Worm (Caenorhabditis elegans) whole organism, L1 larva: Measurements from ENCODE around the gene wht-3.

Experiments used
- C04F5.9 ChIP-seq: sonication (generic microtip); optimal IDR thresholded peaks from 2 replicates; lab custom pipeline; 2016; ENCODE audit warnings: missing genetic modification characterization, missing compliant biosample characterization
- C34B4.2 ChIP-seq: sonication (generic microtip); optimal IDR thresholded peaks from 2 replicates; lab custom pipeline; 2017; ENCODE audit warnings: mild to moderate bottlenecking, missing genetic modification characterization, missing compliant biosample characterization
- F16B12.6 ChIP-seq: fragments of 150-350 bp; optimal IDR thresholded peaks from 2 replicates; lab custom pipeline; 2014; ENCODE audit warnings: missing biosample characterization, missing genetic modification characterization
- alr-1 ChIP-seq: fragments of 200-800 bp; sonication (Bioruptor generic); optimal IDR thresholded peaks from 2 replicates; lab custom pipeline; 2018; ENCODE audit warnings: borderline replicate concordance, mild to moderate bottlenecking, missing genetic modification characterization, missing compliant biosample characterization
- aly-2 ChIP-seq: fragments of 150-350 bp; optimal IDR thresholded peaks from 2 replicates; lab custom pipeline; 2014; ENCODE audit warnings: missing biosample characterization, missing genetic modification characterization
- ama-1 ChIP-seq: fragments of 150-350 bp; optimal IDR thresholded peaks from 2 replicates; lab custom pipeline; 2014
- blmp-1 ChIP-seq: fragments of 150-350 bp; optimal IDR thresholded peaks from 2 replicates; lab custom pipeline; 2014; ENCODE audit warnings: missing biosample characterization, missing genetic modification characterization
- ceh-63 ChIP-seq: fragments of 200-800 bp; sonication (Bioruptor generic); optimal IDR thresholded peaks from 2 replicates; lab custom pipeline; 2018; ENCODE audit warnings: mild to moderate bottlenecking, missing genetic modification characterization, missing compliant biosample characterization
- ceh-8 ChIP-seq: fragments of 200-800 bp; sonication (Bioruptor generic); optimal IDR thresholded peaks from 2 replicates; lab custom pipeline; 2018; ENCODE audit warnings: mild to moderate bottlenecking, missing genetic modification characterization, moderate library complexity, missing compliant biosample characterization
- ceh-88 ChIP-seq: fragments of 200-800 bp; sonication (Bioruptor generic); IDR thresholded peaks from 2 replicates; pipeline ENCODE4 v1.3.6; 2022; ENCODE audit warnings: missing genetic modification characterization, missing compliant biosample characterization
- ces-1 ChIP-seq: fragments of 150-350 bp; optimal IDR thresholded peaks from 2 replicates; lab custom pipeline; 2014; ENCODE audit warnings: missing biosample characterization, missing genetic modification reagents, missing genetic modification characterization
- efl-1 ChIP-seq, 4 experiments: fragments of 150-350 bp; optimal IDR thresholded peaks in 3 of 4; peaks in 1 of 4; 1 replicate in 1 of 4; 2 replicates in 3 of 4; lab custom pipeline; 2014; ENCODE audit warnings: missing biosample characterization in 2 of 4, missing genetic modification characterization in 2 of 4, missing genetic modification reagents in 2 of 4
- elt-3 ChIP-seq, 6 experiments: fragments of 150-350 bp in 1 of 6; sonication (generic microtip); optimal IDR thresholded peaks; 2 replicates each; lab custom pipeline; 2017 to 2018; ENCODE audit warnings: missing biosample characterization in 6 of 6, missing genetic modification characterization in 6 of 6, inconsistent platforms in 1 of 6
- fkh-4 ChIP-seq: sonication (generic microtip); optimal IDR thresholded peaks from 2 replicates; lab custom pipeline; 2016; ENCODE audit warnings: missing compliant biosample characterization, missing genetic modification characterization, borderline replicate concordance
- fkh-8 ChIP-seq: sonication (generic microtip); optimal IDR thresholded peaks from 2 replicates; lab custom pipeline; 2016; ENCODE audit warnings: mild to moderate bottlenecking, missing genetic modification characterization, missing compliant biosample characterization
- fos-1 ChIP-seq: fragments of 150-350 bp; optimal IDR thresholded peaks from 2 replicates; lab custom pipeline; 2014; ENCODE audit warnings: missing biosample characterization, missing genetic modification characterization
- hpl-2 ChIP-seq: fragments of 150-350 bp; optimal IDR thresholded peaks from 2 replicates; lab custom pipeline; 2014; ENCODE audit warnings: missing biosample characterization, missing genetic modification reagents, missing genetic modification characterization
- isw-1 ChIP-seq: fragments of 200-800 bp; sonication (Bioruptor generic); IDR thresholded peaks from 2 replicates; pipeline ENCODE4 v1.3.6; 2022; ENCODE audit warnings: missing genetic modification characterization, missing compliant biosample characterization
- lin-14 ChIP-seq: fragments of 200-800 bp; sonication (Bioruptor generic); optimal IDR thresholded peaks from 2 replicates; lab custom pipeline; 2018; ENCODE audit warnings: mild to moderate bottlenecking, missing genetic modification characterization, moderate library complexity, missing compliant biosample characterization
- lin-35 ChIP-seq, 2 experiments: fragments of 150-350 bp; optimal IDR thresholded peaks; 2 replicates each; lab custom pipeline; 2014; ENCODE audit warnings: missing biosample characterization in 2 of 2, missing genetic modification characterization in 2 of 2, missing genetic modification reagents in 2 of 2
- mab-9 ChIP-seq: fragments of 200-800 bp; sonication (Bioruptor generic); IDR thresholded peaks from 2 replicates; pipeline ENCODE4 v1.3.6; 2022; ENCODE audit warnings: missing genetic modification reagents, missing genetic modification characterization, missing compliant biosample characterization
- mdl-1 ChIP-seq, 2 experiments: fragments of 150-350 bp; optimal IDR thresholded peaks; 2 replicates each; lab custom pipeline; 2014 to 2017; ENCODE audit warnings: missing biosample characterization in 2 of 2, missing genetic modification characterization in 2 of 2, inconsistent platforms in 1 of 2
- nhr-19 ChIP-seq: fragments of 200-800 bp; sonication (Bioruptor generic); conservative IDR thresholded peaks from 2 replicates; pipeline ENCODE4 v1.3.6; 2022; ENCODE audit warnings: missing genetic modification characterization, missing compliant biosample characterization
- nhr-20 ChIP-seq: sonication (generic microtip); optimal IDR thresholded peaks from 2 replicates; lab custom pipeline; 2016; ENCODE audit warnings: mild to moderate bottlenecking, missing genetic modification characterization, missing compliant biosample characterization
- nhr-237 ChIP-seq: fragments of 150-350 bp; optimal IDR thresholded peaks from 2 replicates; lab custom pipeline; 2014; ENCODE audit warnings: missing biosample characterization, missing genetic modification characterization
- nhr-71 ChIP-seq: sonication (generic microtip); optimal IDR thresholded peaks from 2 replicates; lab custom pipeline; 2016; ENCODE audit warnings: mild to moderate bottlenecking, missing genetic modification characterization, moderate library complexity, missing compliant biosample characterization
- nhr-84 ChIP-seq: sonication (generic microtip); optimal IDR thresholded peaks from 2 replicates; lab custom pipeline; 2017; ENCODE audit warnings: missing biosample characterization, missing genetic modification characterization
- nhr-85 ChIP-seq: sonication (generic microtip); peaks from one replicate; lab custom pipeline; 2016; ENCODE audit warnings: missing genetic modification characterization, inconsistent platforms, missing compliant biosample characterization
- nhr-90 ChIP-seq: sonication (generic microtip); optimal IDR thresholded peaks from 2 replicates; lab custom pipeline; 2016; ENCODE audit warnings: mild to moderate bottlenecking, missing genetic modification characterization, missing compliant biosample characterization; ENCODE audit not compliant: poor library complexity
- pax-3 ChIP-seq: fragments of 200-800 bp; sonication (Bioruptor generic); optimal IDR thresholded peaks from 2 replicates; lab custom pipeline; 2018; ENCODE audit warnings: mild to moderate bottlenecking, missing genetic modification characterization, moderate library complexity, missing compliant biosample characterization
- pqm-1 ChIP-seq: sonication (generic microtip); optimal IDR thresholded peaks from 3 replicates; lab custom pipeline; 2017; ENCODE audit warnings: missing biosample characterization, missing genetic modification characterization
- rnt-1 ChIP-seq: sonication (generic microtip); optimal IDR thresholded peaks from 2 replicates; lab custom pipeline; 2016; ENCODE audit warnings: mild to moderate bottlenecking, missing genetic modification characterization, moderate library complexity, missing compliant biosample characterization
- skn-1 ChIP-seq: fragments of 150-350 bp; optimal IDR thresholded peaks from 2 replicates; lab custom pipeline; 2014; ENCODE audit warnings: missing biosample characterization, missing genetic modification characterization
- snu-23 ChIP-seq: sonication (generic microtip); optimal IDR thresholded peaks from 2 replicates; lab custom pipeline; 2016; ENCODE audit warnings: missing genetic modification characterization, missing compliant biosample characterization
- sox-4 ChIP-seq: sonication (generic microtip); optimal IDR thresholded peaks from 2 replicates; lab custom pipeline; 2016; ENCODE audit warnings: missing genetic modification characterization, missing compliant biosample characterization
- sptf-1 ChIP-seq: fragments of 150-350 bp; optimal IDR thresholded peaks from 2 replicates; lab custom pipeline; 2014; ENCODE audit warnings: missing biosample characterization, missing genetic modification characterization
- sup-37 ChIP-seq: fragments of 200-800 bp; sonication (Bioruptor generic); optimal IDR thresholded peaks from 2 replicates; lab custom pipeline; 2018; ENCODE audit warnings: mild to moderate bottlenecking, missing genetic modification characterization, missing compliant biosample characterization
- swsn-7 ChIP-seq: sonication (generic microtip); optimal IDR thresholded peaks from 2 replicates; lab custom pipeline; 2016; ENCODE audit warnings: missing genetic modification characterization, missing compliant biosample characterization
- tbx-2 ChIP-seq: sonication (generic microtip); optimal IDR thresholded peaks from 2 replicates; lab custom pipeline; 2016; ENCODE audit warnings: missing genetic modification characterization, missing compliant biosample characterization
- unc-130 ChIP-seq: fragments of 150-350 bp; optimal IDR thresholded peaks from 2 replicates; lab custom pipeline; 2017; ENCODE audit warnings: missing biosample characterization, missing genetic modification characterization, inconsistent platforms
- unc-30 ChIP-seq: sonication (generic microtip); optimal IDR thresholded peaks from 2 replicates; lab custom pipeline; 2017; ENCODE audit warnings: missing biosample characterization, missing genetic modification characterization
- unc-86 ChIP-seq: sonication (generic microtip); optimal IDR thresholded peaks from 2 replicates; lab custom pipeline; 2016; ENCODE audit warnings: missing genetic modification characterization, missing compliant biosample characterization
- xbp-1 ChIP-seq: sonication (generic microtip); optimal IDR thresholded peaks from 2 replicates; lab custom pipeline; 2016; ENCODE audit warnings: missing genetic modification characterization, missing compliant biosample characterization
- zag-1 ChIP-seq: fragments of 150-350 bp; optimal IDR thresholded peaks from 2 replicates; lab custom pipeline; 2014; ENCODE audit warnings: missing biosample characterization, missing genetic modification characterization
- zip-4 ChIP-seq: fragments of 200-800 bp; sonication (Bioruptor generic); optimal IDR thresholded peaks from 2 replicates; lab custom pipeline; 2018; ENCODE audit warnings: mild to moderate bottlenecking, missing genetic modification characterization, moderate library complexity, missing compliant biosample characterization
- ztf-4 ChIP-seq: fragments of 150-350 bp; optimal IDR thresholded peaks from 2 replicates; lab custom pipeline; 2014; ENCODE audit warnings: missing biosample characterization, missing genetic modification characterization

Gene wht-3

DNA sequence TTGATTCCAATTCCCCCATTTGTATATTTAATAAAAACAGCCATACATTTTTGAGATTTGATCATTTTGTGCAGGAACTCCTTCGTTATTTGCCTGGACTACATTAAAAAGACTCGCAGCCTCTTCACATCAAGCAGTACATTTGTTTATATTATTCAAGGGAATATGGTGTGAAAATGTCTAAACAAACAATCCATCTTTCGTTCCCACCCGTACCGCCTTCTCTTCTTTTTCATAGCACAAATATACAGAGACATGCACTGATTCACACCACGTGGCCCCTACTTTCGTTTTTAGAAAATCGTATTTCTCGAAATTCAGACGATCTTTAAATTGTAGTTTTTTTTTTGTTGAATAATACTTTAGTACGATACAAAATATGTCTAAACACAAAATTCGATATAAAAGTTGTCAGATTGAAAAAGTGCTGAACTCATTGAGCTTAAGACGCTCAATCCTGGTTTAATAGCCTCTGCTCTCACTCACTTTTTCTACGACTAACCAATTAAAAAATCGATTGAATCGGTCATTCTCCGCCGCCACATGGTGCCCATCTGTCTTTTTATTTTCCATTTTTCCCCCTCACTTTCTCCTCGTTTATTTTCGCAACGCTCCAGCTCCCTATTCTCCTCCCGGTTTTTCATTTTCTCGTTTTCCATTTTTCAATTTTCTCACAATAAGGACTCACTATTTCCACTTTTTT, 44.1 kb upstream of the wht-3 start (continued):
- no peak for TF ChIP-seq fkh-8
- no peak for TF ChIP-seq unc-30 (tag; lab: Kevin White, UChicago)
- peak; percentile 35 for TF ChIP-seq fos-1 (tag; lab: Kevin White, UChicago)
- TF ChIP-seq fkh-4 (tag; lab: Kevin White, UChicago), result peak; percentile 32
- no peak for TF ChIP-seq nhr-84 (tag; lab: Kevin White, UChicago)
- TF ChIP-seq mdl-1 (tag; optimal IDR thresholded peaks at IDR 0.05; lab: Kevin White, UChicago), result no peak
- peak; percentile 44 for TF ChIP-seq ceh-8 (GFP tag; lab: Kevin White, UChicago)
- peak; percentile 37 for TF ChIP-seq nhr-20
- TF ChIP-seq ceh-63 (GFP tag; lab: Kevin White, UChicago), result no peak
- peak in 1 of 2 experiments; percentile 34 for TF ChIP-seq lin-35 (GFP tag; optimal IDR thresholded peaks at IDR 0.05; lab: Kevin White, UChicago)
- peak; percentile 63 for TF ChIP-seq nhr-90 (tag; lab: Kevin White, UChicago)
- TF ChIP-seq pax-3, result peak; percentile 45
- TF ChIP-seq blmp-1 (tag; lab: Kevin White, UChicago), result peak; percentile 77
- TF ChIP-seq zip-4 (GFP tag; lab: Kevin White, UChicago), result peak; percentile 28
- TF ChIP-seq unc-130 (tag; lab: Kevin White, UChicago), result peak; percentile 13
- peak; percentile 49 for TF ChIP-seq snu-23
- peak; percentile 39 for TF ChIP-seq hpl-2 (GFP tag; lab: Kevin White, UChicago)

ce11 chrIII:4194349-4195110, 43.1 kb upstream of the wht-3 start:
- no peak for TF ChIP-seq blmp-1 (tag; lab: Kevin White, UChicago)
- no peak for TF ChIP-seq sup-37 (GFP tag; lab: Kevin White, UChicago)
- TF ChIP-seq pax-3, result no peak
- TF ChIP-seq skn-1 (tag; lab: Kevin White, UChicago), result no peak
- TF ChIP-seq nhr-90 (tag; lab: Kevin White, UChicago), result no peak
- TF ChIP-seq ama-1, result no peak
- TF ChIP-seq aly-2, result no peak
- TF ChIP-seq xbp-1 (tag; lab: Kevin White, UChicago), result no peak
- TF ChIP-seq nhr-85, result peak; percentile 72
- TF ChIP-seq sox-4, result no peak
- TF ChIP-seq ztf-4 (tag; lab: Kevin White, UChicago), result peak; percentile 34
- peak; percentile 14 for TF ChIP-seq rnt-1 (tag; lab: Kevin White, UChicago)
- TF ChIP-seq ces-1 (GFP tag; lab: Kevin White, UChicago), result no peak
- no peak for TF ChIP-seq isw-1 (GFP tag; lab: Robert Waterston, UW)
- TF ChIP-seq F16B12.6 (tag; lab: Kevin White, UChicago), result no peak
- TF ChIP-seq sptf-1 (tag; lab: Kevin White, UChicago), result no peak
- no peak for TF ChIP-seq nhr-237 (tag; lab: Kevin White, UChicago)
- TF ChIP-seq alr-1 (tag; lab: Kevin White, UChicago), result no peak
- no peak for TF ChIP-seq C04F5.9 (tag; lab: Kevin White, UChicago)
- no peak for TF ChIP-seq unc-130 (tag; lab: Kevin White, UChicago)
- TF ChIP-seq lin-14 (GFP tag; lab: Kevin White, UChicago), result no peak
- no peak for TF ChIP-seq elt-3 (tag; optimal IDR thresholded peaks at IDR 0.05; lab: Kevin White, UChicago)
- 0 out of 2 replicates have a peak, but pooled peaks have one; percentile 1 for TF ChIP-seq mab-9
- no peak for TF ChIP-seq efl-1 (optimal IDR thresholded peaks at IDR 0.05; lab: Kevin White, UChicago)
- TF ChIP-seq efl-1 (GFP tag; optimal IDR thresholded peaks at IDR 0.05 in 1 of 2; lab: Kevin White, UChicago), result no peak
- TF ChIP-seq nhr-19 (GFP tag; lab: Robert Waterston, UW), result no peak
- no peak for TF ChIP-seq tbx-2
- no peak for TF ChIP-seq nhr-71 (tag; lab: Kevin White, UChicago)
- no peak for TF ChIP-seq zag-1 (tag; lab: Kevin White, UChicago)
- no peak for TF ChIP-seq swsn-7 (tag; lab: Kevin White, UChicago)
- TF ChIP-seq unc-30 (tag; lab: Kevin White, UChicago), result no peak
- no peak for TF ChIP-seq ceh-88 (GFP tag; lab: Robert Waterston, UW)
- no peak for TF ChIP-seq pqm-1 (tag; lab: Kevin White, UChicago)
- TF ChIP-seq C34B4.2, result no peak
- no peak for TF ChIP-seq unc-86 (tag; lab: Kevin White, UChicago)
- no peak for TF ChIP-seq ceh-63 (GFP tag; lab: Kevin White, UChicago)
